Worm (Caenorhabditis elegans): ENCODE measurements around the gene W04G3.13.

DNA sequence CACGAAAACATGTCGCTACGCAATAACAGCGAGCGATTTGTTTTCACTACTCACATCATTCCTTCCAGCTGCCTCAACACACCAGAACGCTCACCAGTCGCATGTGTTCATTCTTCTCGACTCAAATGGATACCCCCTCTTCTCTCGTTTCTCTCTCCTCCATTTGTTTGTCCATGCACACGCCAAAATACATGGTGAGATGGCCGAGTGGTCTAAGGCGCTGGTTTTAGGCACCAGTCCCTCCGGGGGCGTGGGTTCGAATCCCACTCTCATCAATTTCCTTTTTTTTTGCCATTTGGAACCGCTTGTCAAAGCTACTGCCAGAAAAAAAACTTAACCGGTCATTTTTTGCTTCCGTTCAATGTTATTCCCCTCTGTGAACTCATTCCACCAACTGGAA, 15.9 kb upstream of the W04G3.13 start:
- TF ChIP-seq tab-1 (GFP tag; IDR thresholded peaks at IDR 0.05) (peak; percentile 90), T22C8.4 (GFP tag; IDR thresholded peaks at IDR 0.05) (peak; percentile 86), flt-1 (GFP tag; IDR thresholded peaks at IDR 0.05) (peak; percentile 94), cog-1 (tag; optimal IDR thresholded peaks at IDR 0.05) (peak; percentile 83), med-1 (GFP tag; optimal IDR thresholded peaks at IDR 0.05; ENCODE audit: insufficient read depth) (peak; percentile 35)

Measured in whole organism, midembryonic.